Worm (Caenorhabditis elegans) whole organism, L1 larva: Measurements from ENCODE around the gene T26C12.2.

Source experiments
- aly-2 ChIP-seq: fragments of 150-350 bp; optimal IDR thresholded peaks from 2 replicates; lab custom pipeline; 2014; ENCODE audit warnings: missing biosample characterization, missing genetic modification characterization
- ama-1 ChIP-seq: fragments of 150-350 bp; optimal IDR thresholded peaks from 2 replicates; lab custom pipeline; 2014
- ceh-82 ChIP-seq, 3 experiments: fragments of 150-350 bp in 1 of 3; sonication (generic microtip) in 2 of 3; optimal IDR thresholded peaks; 2 replicates each; lab custom pipeline; 2014 to 2017; ENCODE audit warnings: missing biosample characterization in 3 of 3, missing genetic modification characterization in 3 of 3
- efl-3 ChIP-seq: fragments of 200-800 bp; sonication (Bioruptor generic); optimal IDR thresholded peaks from 2 replicates; lab custom pipeline; 2018; ENCODE audit warnings: mild to moderate bottlenecking, missing genetic modification characterization, missing compliant biosample characterization
- egl-27 ChIP-seq, 2 experiments: fragments of 150-350 bp in 1 of 2; sonication (generic microtip); optimal IDR thresholded peaks; 3 replicates each; lab custom pipeline; 2017 to 2018; ENCODE audit warnings: missing biosample characterization in 2 of 2, missing genetic modification characterization in 2 of 2, missing genetic modification reagents in 2 of 2
- elt-2 ChIP-seq: sonication (generic microtip); optimal IDR thresholded peaks from 2 replicates; lab custom pipeline; 2016; ENCODE audit warnings: missing genetic modification characterization, mild to moderate bottlenecking, inconsistent platforms, missing compliant biosample characterization, missing genetic modification reagents
- fos-1 ChIP-seq: fragments of 150-350 bp; optimal IDR thresholded peaks from 2 replicates; lab custom pipeline; 2014; ENCODE audit warnings: missing biosample characterization, missing genetic modification characterization
- irx-1 ChIP-seq: sonication (generic microtip); optimal IDR thresholded peaks from 2 replicates; lab custom pipeline; 2016; ENCODE audit warnings: missing genetic modification characterization, missing compliant biosample characterization
- lin-15B ChIP-seq: fragments of 150-350 bp; sonication (generic microtip); optimal IDR thresholded peaks from 3 replicates; lab custom pipeline; 2014; ENCODE audit warnings: missing biosample characterization, missing genetic modification characterization
- mdl-1 ChIP-seq, 2 experiments: fragments of 150-350 bp; optimal IDR thresholded peaks; 2 replicates each; lab custom pipeline; 2014 to 2017; ENCODE audit warnings: missing biosample characterization in 2 of 2, missing genetic modification characterization in 2 of 2, inconsistent platforms in 1 of 2
- nhr-237 ChIP-seq: fragments of 150-350 bp; optimal IDR thresholded peaks from 2 replicates; lab custom pipeline; 2014; ENCODE audit warnings: missing biosample characterization, missing genetic modification characterization
- sptf-1 ChIP-seq: fragments of 150-350 bp; optimal IDR thresholded peaks from 2 replicates; lab custom pipeline; 2014; ENCODE audit warnings: missing biosample characterization, missing genetic modification characterization
- unc-130 ChIP-seq: fragments of 150-350 bp; optimal IDR thresholded peaks from 2 replicates; lab custom pipeline; 2017; ENCODE audit warnings: missing biosample characterization, missing genetic modification characterization, inconsistent platforms
- xbp-1 ChIP-seq: sonication (generic microtip); optimal IDR thresholded peaks from 2 replicates; lab custom pipeline; 2016; ENCODE audit warnings: missing genetic modification characterization, missing compliant biosample characterization

DNA sequence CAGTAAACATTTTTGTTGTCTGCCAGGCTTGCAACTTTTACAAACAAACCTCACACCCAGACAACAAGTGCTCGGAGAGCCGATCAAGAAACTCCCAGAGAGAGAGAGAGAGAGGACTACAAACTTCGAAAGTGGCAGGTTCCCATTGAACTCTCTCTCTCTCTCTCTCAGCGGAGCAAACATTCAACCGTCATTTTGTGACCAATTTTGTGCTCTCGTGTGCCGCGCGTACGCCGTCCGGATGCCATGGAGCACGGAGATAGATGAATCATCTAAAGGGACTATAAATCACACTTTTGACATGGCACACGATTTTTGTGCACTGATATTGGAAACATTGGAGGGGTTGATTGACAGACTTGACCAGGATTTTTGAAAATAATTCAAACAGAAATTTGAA is 43.3 kb upstream of the T26C12.2 start:
- TF ChIP-seq unc-130 (tag; lab: Kevin White, UChicago) (no peak), elt-2 (no peak), fos-1 (tag; lab: Kevin White, UChicago) (no peak), sptf-1 (tag; lab: Kevin White, UChicago) (no peak), xbp-1 (tag; lab: Kevin White, UChicago) (no peak), lin-15B (tag; lab: Kevin White, UChicago) (no peak), nhr-237 (tag; lab: Kevin White, UChicago) (no peak), ceh-82 (tag; optimal IDR thresholded peaks at IDR 0.05; lab: Kevin White, UChicago) (no peak), egl-27 (tag; optimal IDR thresholded peaks at IDR 0.05; lab: Kevin White, UChicago) (no peak), ama-1 (lab: Kevin White, UChicago) (no peak), mdl-1 (tag; optimal IDR thresholded peaks at IDR 0.05; lab: Kevin White, UChicago) (no peak), aly-2 (tag; lab: Kevin White, UChicago) (no peak), efl-3 (no peak), irx-1 (no peak)
